Fruit fly (Drosophila melanogaster) whole organism, embryonic: Measurements from ENCODE around the gene Naxe.

ENCODE experiments used
- CG1024 ChIP-seq: fragments of 200-800 bp; sonication (Bioruptor generic); IDR thresholded peaks from 2 replicates; pipeline ENCODE4 v1.3.6; 2022; ENCODE audit warnings: missing biosample characterization, missing genetic modification characterization
- CG11085 ChIP-seq: fragments of 200-800 bp; sonication (Bioruptor generic); IDR thresholded peaks from 2 replicates; pipeline ENCODE4 v1.3.6; 2022; ENCODE audit warnings: missing biosample characterization, missing genetic modification characterization
- CG11695 ChIP-seq: fragments of 200-800 bp; sonication (Bioruptor generic); IDR thresholded peaks from 3 replicates; pipeline ENCODE4 v1.3.6; 2022; ENCODE audit warnings: missing biosample characterization, missing genetic modification characterization
- CG12236 ChIP-seq: fragments of 200-800 bp; sonication (Bioruptor generic); optimal IDR thresholded peaks from 2 replicates; lab custom pipeline; 2016; ENCODE audit warnings: missing biosample characterization, missing genetic modification characterization
- CG14014 ChIP-seq: fragments of 200-800 bp; sonication (Bioruptor generic); IDR thresholded peaks from 2 replicates; pipeline ENCODE4 v1.3.6; 2022; ENCODE audit warnings: missing biosample characterization, missing genetic modification characterization
- CG14667 ChIP-seq: fragments of 200-800 bp; sonication (Bioruptor generic); IDR thresholded peaks from 2 replicates; pipeline ENCODE4 v1.3.6; 2022; ENCODE audit warnings: missing biosample characterization, missing genetic modification characterization
- CG15269 ChIP-seq: fragments of 200-800 bp; sonication (Bioruptor generic); optimal IDR thresholded peaks from 2 replicates; lab custom pipeline; 2018; ENCODE audit warnings: missing biosample characterization, mild to moderate bottlenecking, missing genetic modification characterization, moderate library complexity
- CG16779 ChIP-seq: fragments of 200-800 bp; sonication (Bioruptor generic); IDR thresholded peaks from 2 replicates; pipeline ENCODE4 v1.3.6; 2022; ENCODE audit warnings: missing biosample characterization, missing genetic modification characterization
- CG17385 ChIP-seq: fragments of 200-800 bp; sonication (Bioruptor generic); optimal IDR thresholded peaks from 3 replicates; lab custom pipeline; 2018; ENCODE audit warnings: missing biosample characterization, mild to moderate bottlenecking, missing genetic modification characterization
- CG17829 ChIP-seq: fragments of 200-800 bp; optimal IDR thresholded peaks from 2 replicates; lab custom pipeline; 2019; ENCODE audit warnings: missing biosample characterization, mild to moderate bottlenecking, missing genetic modification characterization, moderate library complexity
- CG18599 ChIP-seq: fragments of 200-800 bp; sonication (Bioruptor generic); optimal IDR thresholded peaks from 3 replicates; lab custom pipeline; 2017; ENCODE audit warnings: missing biosample characterization, missing genetic modification characterization, mild to moderate bottlenecking, moderate library complexity, missing genetic modification reagents
- CG2712 ChIP-seq: fragments of 200-800 bp; optimal IDR thresholded peaks from 3 replicates; lab custom pipeline; 2019; ENCODE audit warnings: missing biosample characterization, mild to moderate bottlenecking, missing genetic modification characterization, moderate library complexity
- CG2889 ChIP-seq: fragments of 200-800 bp; sonication (Bioruptor generic); IDR thresholded peaks from 3 replicates; pipeline ENCODE4 v1.3.6; 2022; ENCODE audit warnings: missing biosample characterization, missing genetic modification characterization
- CG32767 ChIP-seq: fragments of 200-800 bp; sonication (Bioruptor generic); IDR thresholded peaks from 2 replicates; pipeline ENCODE4 v1.3.6; 2022; ENCODE audit warnings: missing biosample characterization, missing genetic modification characterization
- CG33557 ChIP-seq: fragments of 200-800 bp; sonication (Bioruptor generic); optimal IDR thresholded peaks from 2 replicates; lab custom pipeline; 2019; ENCODE audit warnings: missing biosample characterization, mild to moderate bottlenecking, missing genetic modification characterization, moderate library complexity
- CG3847 ChIP-seq: fragments of 200-800 bp; sonication (Bioruptor generic); IDR thresholded peaks from 2 replicates; pipeline ENCODE4 v1.3.6; 2022; ENCODE audit warnings: missing biosample characterization, missing genetic modification characterization
- CG7839 ChIP-seq: fragments of 200-800 bp; sonication (Bioruptor generic); optimal IDR thresholded peaks from 3 replicates; lab custom pipeline; 2018; ENCODE audit warnings: missing biosample characterization, mild to moderate bottlenecking, missing genetic modification characterization, moderate library complexity
- CG7987 ChIP-seq: fragments of 200-800 bp; sonication (Bioruptor generic); optimal IDR thresholded peaks from 2 replicates; lab custom pipeline; 2018; ENCODE audit warnings: missing biosample characterization, mild to moderate bottlenecking, missing genetic modification characterization, moderate library complexity
- Camta ChIP-seq: fragments of 200-800 bp; sonication (Bioruptor generic); optimal IDR thresholded peaks from 2 replicates; lab custom pipeline; 2016; ENCODE audit warnings: missing biosample characterization, missing genetic modification characterization
- Dp ChIP-seq: fragments of 200-800 bp; sonication (Bioruptor generic); optimal IDR thresholded peaks from 2 replicates; lab custom pipeline; 2018; ENCODE audit warnings: missing biosample characterization, mild to moderate bottlenecking, missing genetic modification characterization, moderate library complexity
- Drgx ChIP-seq: fragments of 200-800 bp; sonication (Bioruptor generic); IDR thresholded peaks from 2 replicates; pipeline ENCODE4 v1.3.6; 2022; ENCODE audit warnings: missing biosample characterization, missing genetic modification characterization
- H15 ChIP-seq: fragments of 200-800 bp; sonication (Bioruptor generic); IDR thresholded peaks from 3 replicates; pipeline ENCODE4 v1.3.6; 2022; ENCODE audit warnings: missing biosample characterization, missing genetic modification characterization
- Med ChIP-seq: fragments of 200-800 bp; sonication (Bioruptor generic); peaks from one replicate; lab custom pipeline; 2016; ENCODE audit warnings: missing biosample characterization, missing genetic modification characterization, mild to moderate bottlenecking, inconsistent platforms, moderate library complexity
- Ravus ChIP-seq: fragments of 200-800 bp; sonication (Bioruptor generic); IDR thresholded peaks from 2 replicates; pipeline ENCODE4 v1.3.6; 2022; ENCODE audit warnings: missing biosample characterization, missing genetic modification characterization
- Sox100B ChIP-seq: fragments of 200-800 bp; sonication (Bioruptor generic); optimal IDR thresholded peaks from 3 replicates; lab custom pipeline; 2018; ENCODE audit warnings: missing biosample characterization, mild to moderate bottlenecking, missing genetic modification characterization
- TFAM ChIP-seq: fragments of 200-800 bp; sonication (Bioruptor generic); optimal IDR thresholded peaks from 2 replicates; lab custom pipeline; 2017; ENCODE audit warnings: missing biosample characterization, missing genetic modification characterization, inconsistent platforms
- az2 ChIP-seq: fragments of 200-800 bp; sonication (Bioruptor generic); optimal IDR thresholded peaks from 3 replicates; lab custom pipeline; 2016; ENCODE audit warnings: missing biosample characterization, missing genetic modification characterization
- chinmo ChIP-seq: fragments of 200-800 bp; sonication (Bioruptor generic); IDR thresholded peaks from 4 replicates; pipeline ENCODE4 v1.3.6; 2022; ENCODE audit warnings: missing biosample characterization, missing genetic modification characterization; ENCODE audit not compliant: partially characterized antibody
- disco-r ChIP-seq: fragments of 200-800 bp; sonication (Bioruptor generic); optimal IDR thresholded peaks from 2 replicates; lab custom pipeline; 2016; ENCODE audit warnings: missing biosample characterization, missing genetic modification characterization
- dmrt99B ChIP-seq: fragments of 200-800 bp; sonication (Bioruptor generic); optimal IDR thresholded peaks from 2 replicates; lab custom pipeline; 2018; ENCODE audit warnings: missing biosample characterization, mild to moderate bottlenecking, missing genetic modification characterization, moderate library complexity
- fd3F ChIP-seq: fragments of 200-800 bp; sonication (Bioruptor generic); optimal IDR thresholded peaks from 2 replicates; lab custom pipeline; 2018; ENCODE audit warnings: missing biosample characterization, mild to moderate bottlenecking, missing genetic modification characterization, moderate library complexity
- fru ChIP-seq: fragments of >200 bp; optimal IDR thresholded peaks from 2 replicates; lab custom pipeline; 2017
- gt ChIP-seq: fragments of 200-800 bp; sonication (Bioruptor generic); IDR thresholded peaks from 2 replicates; pipeline ENCODE4 v1.3.6; 2022; ENCODE audit warnings: missing biosample characterization, missing genetic modification characterization
- h ChIP-seq: fragments of >200 bp; optimal IDR thresholded peaks from 2 replicates; lab custom pipeline; 2017
- hbn ChIP-seq: fragments of 200-800 bp; sonication (Bioruptor generic); IDR thresholded peaks from 2 replicates; pipeline ENCODE4 v1.3.6; 2022; ENCODE audit warnings: missing biosample characterization, missing genetic modification characterization; ENCODE audit not compliant: partially characterized antibody
- her ChIP-seq: fragments of 200-800 bp; sonication (Bioruptor generic); optimal IDR thresholded peaks from 2 replicates; lab custom pipeline; 2016; ENCODE audit warnings: missing biosample characterization, missing genetic modification characterization
- hkb ChIP-seq, 2 experiments: fragments of 200-800 bp in 1 of 2; fragments of >200 bp in 1 of 2; sonication (Bioruptor generic) in 1 of 2; IDR thresholded peaks in 1 of 2; optimal IDR thresholded peaks in 1 of 2; 2 replicates each; pipeline versions ENCODE4 v1.3.6 to Lab custom; 2017 to 2022; ENCODE audit warnings: missing biosample characterization in 1 of 2, missing genetic modification characterization in 1 of 2
- ken ChIP-seq: fragments of 200-800 bp; sonication (Bioruptor generic); IDR thresholded peaks from 3 replicates; pipeline ENCODE4 v1.3.6; 2022; ENCODE audit warnings: missing biosample characterization, missing genetic modification characterization
- lbe ChIP-seq: fragments of 200-800 bp; sonication (Bioruptor generic); optimal IDR thresholded peaks from 2 replicates; lab custom pipeline; 2016; ENCODE audit warnings: missing biosample characterization, mild to moderate bottlenecking, missing genetic modification characterization
- nom ChIP-seq: fragments of 200-800 bp; sonication (Bioruptor generic); optimal IDR thresholded peaks from 2 replicates; lab custom pipeline; 2017; ENCODE audit warnings: missing biosample characterization, missing genetic modification characterization, mild to moderate bottlenecking, moderate library complexity, missing genetic modification reagents
- pita ChIP-seq: fragments of 200-800 bp; sonication (Bioruptor generic); optimal IDR thresholded peaks from 2 replicates; lab custom pipeline; 2017; ENCODE audit warnings: missing biosample characterization, mild to moderate bottlenecking, missing genetic modification characterization
- prd ChIP-seq, 3 experiments: fragments of >200 bp in 2 of 3; fragments of 200-800 bp in 1 of 3; sonication (Bioruptor generic) in 1 of 3; optimal IDR thresholded peaks in 2 of 3; IDR thresholded peaks in 1 of 3; 2 replicates in 2 of 3; 3 replicates in 1 of 3; pipeline versions ENCODE4 v1.3.6 to Lab custom; 2017 to 2022; ENCODE audit warnings: missing biosample characterization in 1 of 3, missing genetic modification characterization in 1 of 3
- ranshi ChIP-seq: fragments of 200-800 bp; sonication (Bioruptor generic); IDR thresholded peaks from 2 replicates; pipeline ENCODE4 v1.3.6; 2022; ENCODE audit warnings: missing biosample characterization, missing genetic modification characterization
- schlank ChIP-seq: fragments of 200-800 bp; sonication (Bioruptor generic); optimal IDR thresholded peaks from 2 replicates; lab custom pipeline; 2018; ENCODE audit warnings: missing biosample characterization, mild to moderate bottlenecking, missing genetic modification characterization
- sens-2 ChIP-seq: fragments of 200-800 bp; sonication (Bioruptor generic); IDR thresholded peaks from 2 replicates; pipeline ENCODE4 v1.3.6; 2022; ENCODE audit warnings: missing biosample characterization, missing genetic modification characterization
- slbo ChIP-seq: fragments of 200-800 bp; sonication (Bioruptor generic); IDR thresholded peaks from 2 replicates; pipeline ENCODE4 v1.3.6; 2022; ENCODE audit warnings: missing biosample characterization, missing genetic modification characterization
- so ChIP-seq: fragments of 200-800 bp; sonication (Bioruptor generic); IDR thresholded peaks from 3 replicates; pipeline ENCODE4 v1.3.6; 2022; ENCODE audit warnings: missing biosample characterization, missing genetic modification characterization
- twi ChIP-seq: fragments of 200-800 bp; optimal IDR thresholded peaks from 2 replicates; lab custom pipeline; 2019; ENCODE audit warnings: missing biosample characterization, mild to moderate bottlenecking, missing genetic modification characterization, moderate library complexity
- vvl ChIP-seq: fragments of 200-800 bp; sonication (Bioruptor generic); IDR thresholded peaks from 2 replicates; pipeline ENCODE4 v1.3.6; 2022; ENCODE audit warnings: missing biosample characterization, missing genetic modification characterization
- zen ChIP-seq: fragments of 200-800 bp; sonication (Bioruptor generic); optimal IDR thresholded peaks from 3 replicates; lab custom pipeline; 2018; ENCODE audit warnings: missing biosample characterization, mild to moderate bottlenecking, missing genetic modification characterization, moderate library complexity

Gene Naxe

DNA sequence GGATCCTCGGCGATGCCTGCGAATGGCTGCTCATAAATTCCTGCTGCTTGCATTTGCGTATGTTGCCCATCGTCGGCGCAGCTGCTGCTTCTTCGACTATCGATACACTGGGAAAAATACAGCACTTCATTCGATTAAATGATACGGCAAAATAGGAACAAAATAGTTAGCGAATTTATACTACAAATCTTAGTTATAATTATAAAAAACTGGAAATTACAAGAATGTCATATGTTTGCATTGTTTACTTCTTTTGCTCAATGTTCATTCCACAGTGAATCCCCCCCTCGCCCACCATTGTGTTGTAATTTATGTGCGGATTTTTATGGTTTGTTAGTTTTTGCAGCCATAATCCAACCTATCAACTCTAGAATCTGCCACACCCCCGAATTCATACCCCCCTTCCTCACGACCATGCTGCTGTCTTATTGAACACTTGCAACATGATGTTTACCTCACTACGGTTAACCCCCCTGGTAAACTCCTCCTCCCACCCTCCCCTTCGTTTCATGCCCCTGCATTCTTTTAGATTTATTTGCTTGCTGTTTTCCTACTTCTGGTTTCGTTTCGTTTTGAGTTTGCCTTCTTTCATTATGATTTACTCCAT lies 19.8 kb upstream of the Naxe start (continued):
- no peak for TF ChIP-seq CG17829 (tag; lab: Kevin White, UChicago)
- TF ChIP-seq hbn (GFP tag; lab: Robert Waterston, UW): no peak
- no peak for TF ChIP-seq CG17385
- peak; percentile 52 for TF ChIP-seq nom (GFP tag; lab: Kevin White, UChicago)
- no peak for TF ChIP-seq TFAM (GFP tag; lab: Kevin White, UChicago)
- no peak for TF ChIP-seq fru (lab: Kevin White, UChicago)
- no peak for TF ChIP-seq ranshi (GFP tag; lab: Robert Waterston, UW)
- no peak for TF ChIP-seq twi
- no peak for TF ChIP-seq h (lab: Kevin White, UChicago)
- no peak for TF ChIP-seq CG11085 (GFP tag; lab: Robert Waterston, UW)
- TF ChIP-seq hkb (optimal IDR thresholded peaks at IDR 0.05; lab: Kevin White, UChicago): no peak
- no peak for TF ChIP-seq hkb (GFP tag; IDR thresholded peaks at IDR 0.05; lab: Robert Waterston, UW)
- TF ChIP-seq sens-2 (GFP tag; lab: Robert Waterston, UW): no peak
- no peak for TF ChIP-seq az2
- no peak for TF ChIP-seq Camta
- TF ChIP-seq H15: no peak
- no peak for TF ChIP-seq CG3847 (GFP tag; lab: Robert Waterston, UW)
- no peak for TF ChIP-seq gt (GFP tag; lab: Robert Waterston, UW)

dm6 chrX:10104477-10104876 lies 18.5 kb upstream of the Naxe start:
- TF ChIP-seq CG14014 (GFP tag; lab: Robert Waterston, UW) (no peak), Drgx (peak; percentile 79), CG17385 (peak; percentile 27), pita (GFP tag; lab: Kevin White, UChicago) (no peak), CG32767 (GFP tag; lab: Robert Waterston, UW) (no peak), chinmo (GFP tag; lab: Robert Waterston, UW) (no peak), prd (optimal IDR thresholded peaks at IDR 0.05; lab: Kevin White, UChicago) (no peak), prd (GFP tag; IDR thresholded peaks at IDR 0.05; lab: Robert Waterston, UW) (peak; percentile 29; the same call in 1 of the 3 replicates), CG7839 (peak; percentile 0), disco-r (GFP tag; lab: Kevin White, UChicago) (no peak), schlank (tag; lab: Kevin White, UChicago) (no peak), Med (peak; percentile 71), lbe (GFP tag; lab: Kevin White, UChicago) (peak; percentile 41), Sox100B (GFP tag; lab: Kevin White, UChicago) (no peak), zen (tag; lab: Kevin White, UChicago) (no peak), CG12236 (GFP tag; lab: Kevin White, UChicago) (no peak), CG7987 (GFP tag; lab: Kevin White, UChicago) (no peak), Ravus (GFP tag; lab: Robert Waterston, UW) (no peak), CG2889 (GFP tag; lab: Robert Waterston, UW) (no peak), CG2712 (tag; lab: Kevin White, UChicago) (peak; percentile 1), CG14667 (no peak), vvl (GFP tag; lab: Robert Waterston, UW) (0 out of 2 replicates have a peak, but pooled peaks have one; percentile 20), fd3F (GFP tag; lab: Kevin White, UChicago) (no peak), ken (GFP tag; lab: Robert Waterston, UW) (no peak), CG16779 (GFP tag; lab: Robert Waterston, UW) (no peak), CG15269 (tag; lab: Kevin White, UChicago) (no peak), CG33557 (GFP tag; lab: Kevin White, UChicago) (no peak), CG1024 (0 out of 2 replicates have a peak, but pooled peaks have one; percentile 15), Dp (GFP tag; lab: Kevin White, UChicago) (no peak), CG18599 (GFP tag; lab: Kevin White, UChicago) (peak; percentile 8), CG11695 (GFP tag; lab: Robert Waterston, UW) (peak; percentile 77), her (GFP tag; lab: Kevin White, UChicago) (no peak), slbo (GFP tag; lab: Robert Waterston, UW) (0 out of 2 replicates have a peak, but pooled peaks have one; percentile 22), so (no peak), dmrt99B (peak; percentile 22)
